Fruit fly (Drosophila melanogaster) Kc167 (cell line): ENCODE measurements around the gene CG33969.

Experiments
- Myc ChIP-seq: fragments of >200 bp; optimal IDR thresholded peaks from 2 replicates; lab custom pipeline; 2017; ENCODE audit warnings: missing external identifiers
- Sin3A ChIP-seq: fragments of >200 bp; optimal IDR thresholded peaks from 2 replicates; lab custom pipeline; 2018; ENCODE audit warnings: missing external identifiers
- h ChIP-seq: fragments of >200 bp; optimal IDR thresholded peaks from 3 replicates; lab custom pipeline; 2018; ENCODE audit warnings: missing external identifiers
- insv ChIP-seq: fragments of >200 bp; optimal IDR thresholded peaks from 3 replicates; lab custom pipeline; 2018; ENCODE audit warnings: missing external identifiers
- psq ChIP-seq: fragments of >200 bp; optimal IDR thresholded peaks from 2 replicates; lab custom pipeline; 2017; ENCODE audit warnings: missing external identifiers
- ttk ChIP-seq: sonication (Bioruptor generic); optimal IDR thresholded peaks from 2 replicates; lab custom pipeline; 2017; ENCODE audit warnings: missing external identifiers

- no peak for TF ChIP-seq h (lab: Kevin White, UChicago)
- TF ChIP-seq ttk (lab: Kevin White, UChicago) = no peak
- TF ChIP-seq insv (lab: Kevin White, UChicago) = no peak
- no peak for TF ChIP-seq psq (lab: Kevin White, UChicago)
- no peak for TF ChIP-seq Sin3A (lab: Kevin White, UChicago)
- TF ChIP-seq Myc (lab: Kevin White, UChicago) = no peak
These were observed 16.8 kb downstream of the CG33969 start for dm6 chr3L:20376564-20376920.
